Worm (Caenorhabditis elegans) whole organism, L3 larva: ENCODE data around the gene Y105C5A.1270.
A peak's percentile ranks its signal among the peaks of the same experiment; 100 is the strongest.

ENCODE experiments used
- R02D3.7 ChIP-seq: fragments of 150-350 bp; optimal IDR thresholded peaks from 2 replicates; lab custom pipeline; 2014; ENCODE audit warnings: missing biosample characterization, missing genetic modification characterization
- ZK546.5 ChIP-seq: sonication (generic microtip); optimal IDR thresholded peaks from 2 replicates; lab custom pipeline; 2017; ENCODE audit warnings: missing biosample characterization, missing genetic modification characterization
- ceh-16 ChIP-seq: sonication (generic microtip); optimal IDR thresholded peaks from 2 replicates; lab custom pipeline; 2017; ENCODE audit warnings: missing biosample characterization, missing genetic modification characterization
- ceh-28 ChIP-seq: fragments of 150-350 bp; optimal IDR thresholded peaks from 2 replicates; lab custom pipeline; 2014; ENCODE audit warnings: missing biosample characterization, missing genetic modification reagents, missing genetic modification characterization
- ceh-82 ChIP-seq: fragments of 150-350 bp; optimal IDR thresholded peaks from 2 replicates; lab custom pipeline; 2014; ENCODE audit warnings: missing biosample characterization, missing genetic modification characterization
- daf-12 ChIP-seq: fragments of 150-350 bp; optimal IDR thresholded peaks from 2 replicates; lab custom pipeline; 2014; ENCODE audit warnings: missing biosample characterization, missing genetic modification reagents, missing genetic modification characterization
- egl-27 ChIP-seq: sonication (generic microtip); optimal IDR thresholded peaks from 4 replicates; lab custom pipeline; 2017; ENCODE audit warnings: missing biosample characterization, missing genetic modification reagents, missing genetic modification characterization
- elt-1 ChIP-seq: fragments of 150-350 bp; optimal IDR thresholded peaks from 2 replicates; lab custom pipeline; 2014; ENCODE audit warnings: missing biosample characterization, missing genetic modification characterization
- elt-3 ChIP-seq, 3 experiments: fragments of 150-350 bp in 1 of 3; sonication (generic microtip) in 2 of 3; optimal IDR thresholded peaks; 2 replicates in 2 of 3; 4 replicates in 1 of 3; lab custom pipeline; 2014 to 2017; ENCODE audit warnings: missing biosample characterization in 3 of 3, missing genetic modification characterization in 3 of 3
- eor-1 ChIP-seq, 2 experiments: fragments of 150-350 bp; optimal IDR thresholded peaks; 2 replicates each; lab custom pipeline; 2014 to 2018; ENCODE audit warnings: missing biosample characterization in 2 of 2, missing genetic modification characterization in 2 of 2
- fkh-10 ChIP-seq: sonication (generic microtip); optimal IDR thresholded peaks from 2 replicates; lab custom pipeline; 2017; ENCODE audit warnings: missing biosample characterization, missing genetic modification reagents, missing genetic modification characterization
- fkh-2 ChIP-seq: fragments of 150-350 bp; optimal IDR thresholded peaks from 2 replicates; lab custom pipeline; 2014; ENCODE audit warnings: missing biosample characterization, missing genetic modification reagents, missing genetic modification characterization
- fos-1 ChIP-seq: fragments of 150-350 bp; optimal IDR thresholded peaks from 2 replicates; lab custom pipeline; 2014; ENCODE audit warnings: missing biosample characterization, missing genetic modification characterization
- hmg-11 ChIP-seq: sonication (generic microtip); optimal IDR thresholded peaks from 2 replicates; lab custom pipeline; 2016; ENCODE audit warnings: missing genetic modification characterization, missing compliant biosample characterization
- jun-1 ChIP-seq: fragments of 150-350 bp; optimal IDR thresholded peaks from 2 replicates; lab custom pipeline; 2014; ENCODE audit warnings: missing biosample characterization, missing genetic modification reagents, missing genetic modification characterization
- lin-15B ChIP-seq: fragments of 150-350 bp; optimal IDR thresholded peaks from 2 replicates; lab custom pipeline; 2014; ENCODE audit warnings: missing biosample characterization, missing genetic modification characterization
- lin-39 ChIP-seq: fragments of 150-350 bp; optimal IDR thresholded peaks from 2 replicates; lab custom pipeline; 2018; ENCODE audit warnings: missing biosample characterization, missing genetic modification reagents, missing genetic modification characterization
- lsy-12 ChIP-seq: sonication (generic microtip); optimal IDR thresholded peaks from 2 replicates; lab custom pipeline; 2016; ENCODE audit warnings: mild to moderate bottlenecking, missing genetic modification characterization, missing compliant biosample characterization
- mml-1 ChIP-seq: fragments of 150-350 bp; sonication (generic microtip); optimal IDR thresholded peaks from 3 replicates; lab custom pipeline; 2014; ENCODE audit warnings: missing biosample characterization, missing genetic modification characterization
- nfya-1 ChIP-seq: sonication (generic microtip); optimal IDR thresholded peaks from 2 replicates; lab custom pipeline; 2017; ENCODE audit warnings: missing genetic modification characterization, mild to moderate bottlenecking, missing compliant biosample characterization, antibody characterized with exemption, moderate library complexity; ENCODE audit not compliant: insufficient read depth
- nhr-11 ChIP-seq: fragments of 150-350 bp; optimal IDR thresholded peaks from 2 replicates; lab custom pipeline; 2014; ENCODE audit warnings: missing biosample characterization, missing genetic modification characterization
- nhr-25 ChIP-seq: sonication (generic microtip); optimal IDR thresholded peaks from 2 replicates; lab custom pipeline; 2017; ENCODE audit warnings: missing biosample characterization, missing genetic modification characterization
- nhr-28 ChIP-seq: fragments of 150-350 bp; optimal IDR thresholded peaks from 2 replicates; lab custom pipeline; 2014; ENCODE audit warnings: missing biosample characterization, missing genetic modification characterization
- nhr-43 ChIP-seq: sonication (generic microtip); optimal IDR thresholded peaks from 2 replicates; lab custom pipeline; 2016; ENCODE audit warnings: mild to moderate bottlenecking, missing genetic modification characterization, missing compliant biosample characterization; ENCODE audit not compliant: poor library complexity, severe bottlenecking
- nhr-67 ChIP-seq: fragments of 150-350 bp; optimal IDR thresholded peaks from 2 replicates; lab custom pipeline; 2014; ENCODE audit warnings: missing biosample characterization, missing genetic modification characterization
- nhr-77 ChIP-seq: fragments of 150-350 bp; optimal IDR thresholded peaks from 2 replicates; lab custom pipeline; 2014; ENCODE audit warnings: missing biosample characterization, missing genetic modification characterization
- pqm-1 ChIP-seq: fragments of 150-350 bp; optimal IDR thresholded peaks from 2 replicates; lab custom pipeline; 2017; ENCODE audit warnings: missing biosample characterization, missing genetic modification characterization, inconsistent platforms
- sea-2 ChIP-seq: fragments of 150-350 bp; sonication (generic microtip); optimal IDR thresholded peaks from 4 replicates; lab custom pipeline; 2014; ENCODE audit warnings: missing biosample characterization, missing genetic modification reagents, missing genetic modification characterization
- skn-1 ChIP-seq: fragments of 150-350 bp; optimal IDR thresholded peaks from 2 replicates; lab custom pipeline; 2014; ENCODE audit warnings: missing biosample characterization, missing genetic modification characterization
- snpc-4 ChIP-seq: fragments of 150-350 bp; optimal IDR thresholded peaks from 2 replicates; lab custom pipeline; 2014; ENCODE audit warnings: missing biosample characterization, missing genetic modification characterization
- unc-39 ChIP-seq: sonication (generic microtip); optimal IDR thresholded peaks from 4 replicates; lab custom pipeline; 2017; ENCODE audit warnings: missing biosample characterization, missing genetic modification characterization
- zag-1 ChIP-seq: fragments of 150-350 bp; optimal IDR thresholded peaks from 2 replicates; lab custom pipeline; 2014; ENCODE audit warnings: missing biosample characterization, missing genetic modification characterization
- ztf-11 ChIP-seq: fragments of 150-350 bp; optimal IDR thresholded peaks from 2 replicates; lab custom pipeline; 2014; ENCODE audit warnings: missing biosample characterization, missing genetic modification characterization
- ztf-4 ChIP-seq: fragments of 150-350 bp; optimal IDR thresholded peaks from 2 replicates; lab custom pipeline; 2014; ENCODE audit warnings: missing biosample characterization, missing genetic modification characterization

Gene Y105C5A.1270

ce11 chrIV:15846553-15846952 is at the start of gene Y105C5A.1270:
Gene Y105C5A.1270 (minus strand): TSS chrIV:15846653.
- TF ChIP-seq nhr-77 (tag; lab: Kevin White, UChicago): no peak
- no peak for TF ChIP-seq lin-39 (tag; lab: Kevin White, UChicago)
- TF ChIP-seq ZK546.5: no peak
- TF ChIP-seq hmg-11: no peak
- no peak for TF ChIP-seq nfya-1
- no peak for TF ChIP-seq elt-1 (tag; lab: Kevin White, UChicago)
- TF ChIP-seq fkh-2: no peak
- TF ChIP-seq nhr-11 (tag; lab: Kevin White, UChicago): no peak
- no peak for TF ChIP-seq ztf-4 (tag; lab: Kevin White, UChicago)
- TF ChIP-seq nhr-67 (tag; lab: Kevin White, UChicago): no peak
- no peak for TF ChIP-seq snpc-4 (tag; lab: Kevin White, UChicago)
- no peak for TF ChIP-seq mml-1
- TF ChIP-seq ceh-16 (tag; lab: Kevin White, UChicago): no peak
- no peak for TF ChIP-seq ceh-28 (tag; lab: Kevin White, UChicago)
- TF ChIP-seq pqm-1 (tag; lab: Kevin White, UChicago): no peak
- TF ChIP-seq fos-1 (tag; lab: Kevin White, UChicago): no peak
- TF ChIP-seq skn-1 (tag; lab: Kevin White, UChicago): no peak
- TF ChIP-seq zag-1 (tag; lab: Kevin White, UChicago): no peak
- no peak for TF ChIP-seq nhr-43
- TF ChIP-seq ceh-82 (tag; lab: Kevin White, UChicago): no peak
- TF ChIP-seq, all 47 proteins: peak for 0

- no peak for TF ChIP-seq unc-39
- TF ChIP-seq nhr-28 (tag; lab: Kevin White, UChicago): no peak
- TF ChIP-seq ztf-11 (tag; lab: Kevin White, UChicago): no peak
- no peak for TF ChIP-seq lsy-12 (tag; lab: Kevin White, UChicago)
- TF ChIP-seq ceh-82 (tag; lab: Kevin White, UChicago): no peak
- TF ChIP-seq ztf-4 (tag; lab: Kevin White, UChicago): no peak
- no peak for TF ChIP-seq lin-15B
- no peak for TF ChIP-seq elt-3 (tag; optimal IDR thresholded peaks at IDR 0.05; lab: Kevin White, UChicago)
- no peak for TF ChIP-seq fkh-2
- no peak for TF ChIP-seq snpc-4 (tag; lab: Kevin White, UChicago)
These were observed 48.4 kb upstream of the Y105C5A.1270 start for ce11 chrIV:15894819-15895218.

ce11 chrIV:15894133-15894532 is 47.7 kb upstream of the Y105C5A.1270 start, which contains the start of gene srv-14:
Gene srv-14 (minus strand): TSS chrIV:15894233.
- no peak for TF ChIP-seq sea-2

ce11 chrIV:15883922-15884321 is 37.5 kb upstream of the Y105C5A.1270 start, which contains the start of gene Y105C5B.3:
Gene Y105C5B.3 (plus strand): TSS chrIV:15884222.
- TF ChIP-seq hmg-11: no peak
- TF ChIP-seq fkh-10: no peak
- TF ChIP-seq nhr-28 (tag; lab: Kevin White, UChicago): no peak
- TF ChIP-seq R02D3.7 (tag; lab: Kevin White, UChicago): no peak
- no peak for TF ChIP-seq daf-12 (tag; lab: Kevin White, UChicago)
- TF ChIP-seq ceh-16 (tag; lab: Kevin White, UChicago): no peak
- TF ChIP-seq zag-1 (tag; lab: Kevin White, UChicago): no peak
- TF ChIP-seq egl-27 (tag; lab: Kevin White, UChicago): no peak
- TF ChIP-seq eor-1 (tag; optimal IDR thresholded peaks at IDR 0.05; lab: Kevin White, UChicago): no peak
- TF ChIP-seq lsy-12 (tag; lab: Kevin White, UChicago): no peak
- TF ChIP-seq, all 47 proteins: peak for 0

ce11 chrIV:15880114-15880513 is 33.7 kb upstream of the Y105C5A.1270 start:
- TF ChIP-seq nhr-77 (tag; lab: Kevin White, UChicago): no peak
- no peak for TF ChIP-seq eor-1 (tag; optimal IDR thresholded peaks at IDR 0.05; lab: Kevin White, UChicago)
- no peak for TF ChIP-seq jun-1 (tag; lab: Kevin White, UChicago)
- TF ChIP-seq sea-2: no peak
- no peak for TF ChIP-seq ztf-11 (tag; lab: Kevin White, UChicago)

- TF ChIP-seq nhr-25 (no peak), ceh-82 (tag; lab: Kevin White, UChicago) (no peak), nfya-1 (peak; percentile 70), eor-1 (tag; optimal IDR thresholded peaks at IDR 0.05; lab: Kevin White, UChicago) (no peak)
- TF ChIP-seq, all 47 proteins: peak for 1
These were observed 31.8 kb upstream of the Y105C5A.1270 start for ce11 chrIV:15878262-15878661.
